Worm (Caenorhabditis elegans) whole organism, L4 larva: ENCODE measurements around the gene gst-37.

Source experiments
- D1046.2 ChIP-seq: fragments of 200-800 bp; sonication (Bioruptor generic); IDR thresholded peaks from 2 replicates; pipeline ENCODE4 v1.3.6; 2022; ENCODE audit warnings: missing genetic modification characterization, missing compliant biosample characterization
- F26F4.8 ChIP-seq: fragments of 200-800 bp; sonication (Bioruptor generic); conservative IDR thresholded peaks from 2 replicates; pipeline ENCODE4 v1.3.6; 2022; ENCODE audit warnings: missing genetic modification characterization, missing compliant biosample characterization
- F37D6.2 ChIP-seq: sonication (generic microtip); optimal IDR thresholded peaks from 2 replicates; lab custom pipeline; 2016; ENCODE audit warnings: mild to moderate bottlenecking, missing genetic modification characterization, missing compliant biosample characterization
- F49E8.2 ChIP-seq: sonication (generic microtip); optimal IDR thresholded peaks from 2 replicates; lab custom pipeline; 2016; ENCODE audit warnings: missing compliant biosample characterization, mild to moderate bottlenecking, missing genetic modification characterization, borderline replicate concordance
- Y105C5A.15 ChIP-seq: fragments of 200-800 bp; sonication (Bioruptor generic); IDR thresholded peaks from 2 replicates; pipeline ENCODE4 v1.3.6; 2022; ENCODE audit warnings: missing genetic modification characterization, missing compliant biosample characterization
- Y75B8A.6 ChIP-seq: fragments of 200-800 bp; sonication (Bioruptor generic); IDR thresholded peaks from 2 replicates; pipeline ENCODE4 v1.3.6; 2022; ENCODE audit warnings: missing genetic modification reagents, missing genetic modification characterization, missing compliant biosample characterization
- ZK546.5 ChIP-seq, 2 experiments: sonication (generic microtip); optimal IDR thresholded peaks; 2 replicates each; lab custom pipeline; 2017; ENCODE audit warnings: missing biosample characterization in 2 of 2, missing genetic modification characterization in 2 of 2
- aly-2 ChIP-seq: sonication (generic microtip); optimal IDR thresholded peaks from 2 replicates; lab custom pipeline; 2018; ENCODE audit warnings: missing biosample characterization, missing genetic modification characterization
- ama-1 ChIP-seq: fragments of 150-350 bp; optimal IDR thresholded peaks from 2 replicates; lab custom pipeline; 2014; ENCODE audit warnings: inconsistent platforms, mixed read lengths
- ceh-20 ChIP-seq: fragments of 200-800 bp; sonication (Bioruptor generic); IDR thresholded peaks from 2 replicates; pipeline ENCODE4 v1.3.6; 2022; ENCODE audit warnings: missing genetic modification reagents, missing genetic modification characterization, missing compliant biosample characterization
- ceh-32 ChIP-seq: sonication (generic microtip); optimal IDR thresholded peaks from 2 replicates; lab custom pipeline; 2016; ENCODE audit warnings: mild to moderate bottlenecking, missing genetic modification characterization, missing compliant biosample characterization; ENCODE audit not compliant: poor library complexity
- ceh-44 ChIP-seq: fragments of 200-800 bp; sonication (Bioruptor generic); IDR thresholded peaks from 2 replicates; pipeline ENCODE4 v1.3.6; 2022; ENCODE audit warnings: missing genetic modification reagents, missing genetic modification characterization, missing compliant biosample characterization
- ceh-62 ChIP-seq: sonication (generic microtip); optimal IDR thresholded peaks from 2 replicates; lab custom pipeline; 2017; ENCODE audit warnings: missing biosample characterization, missing genetic modification characterization
- ceh-82 ChIP-seq: sonication (generic microtip); optimal IDR thresholded peaks from 2 replicates; lab custom pipeline; 2017; ENCODE audit warnings: missing biosample characterization, missing genetic modification characterization
- ces-1 ChIP-seq: fragments of 150-350 bp; sonication (generic microtip); optimal IDR thresholded peaks from 4 replicates; lab custom pipeline; 2014; ENCODE audit warnings: missing biosample characterization, missing genetic modification reagents, missing genetic modification characterization
- daf-12 ChIP-seq: fragments of 150-350 bp; optimal IDR thresholded peaks from 2 replicates; lab custom pipeline; 2014; ENCODE audit warnings: missing biosample characterization, missing genetic modification reagents, missing genetic modification characterization
- daf-19 ChIP-seq: fragments of 200-800 bp; sonication (Bioruptor generic); conservative IDR thresholded peaks from 2 replicates; pipeline ENCODE4 v1.3.6; 2022; ENCODE audit warnings: missing genetic modification characterization, missing compliant biosample characterization
- dmd-6 ChIP-seq: fragments of 200-800 bp; sonication (Bioruptor generic); IDR thresholded peaks from 2 replicates; pipeline ENCODE4 v1.3.6; 2022; ENCODE audit warnings: missing genetic modification reagents, missing genetic modification characterization, missing compliant biosample characterization
- dmd-8 ChIP-seq: fragments of 200-800 bp; sonication (Bioruptor generic); IDR thresholded peaks from 2 replicates; pipeline ENCODE4 v1.3.6; 2022; ENCODE audit warnings: missing genetic modification characterization, missing compliant biosample characterization
- dpl-1 ChIP-seq: fragments of 150-350 bp; optimal IDR thresholded peaks from 2 replicates; lab custom pipeline; 2014; ENCODE audit warnings: missing biosample characterization, missing genetic modification reagents, missing genetic modification characterization
- fkh-10 ChIP-seq: fragments of 150-350 bp; optimal IDR thresholded peaks from 2 replicates; lab custom pipeline; 2014; ENCODE audit warnings: missing biosample characterization, missing genetic modification reagents, missing genetic modification characterization
- fos-1 ChIP-seq: fragments of 150-350 bp; optimal IDR thresholded peaks from 2 replicates; lab custom pipeline; 2014; ENCODE audit warnings: missing biosample characterization, missing genetic modification characterization
- hlh-11 ChIP-seq: fragments of 200-800 bp; sonication (Bioruptor generic); optimal IDR thresholded peaks from 2 replicates; lab custom pipeline; 2018; ENCODE audit warnings: mild to moderate bottlenecking, missing genetic modification characterization, missing compliant biosample characterization
- hmg-1.1 ChIP-seq: fragments of 200-800 bp; sonication (Bioruptor generic); IDR thresholded peaks from 2 replicates; pipeline ENCODE4 v1.3.6; 2022; ENCODE audit warnings: missing genetic modification reagents, missing genetic modification characterization, missing compliant biosample characterization
- jun-1 ChIP-seq: fragments of 150-350 bp; optimal IDR thresholded peaks from 2 replicates; lab custom pipeline; 2014; ENCODE audit warnings: missing biosample characterization, missing genetic modification reagents, missing genetic modification characterization
- lin-38 ChIP-seq: fragments of 200-800 bp; sonication (Bioruptor generic); IDR thresholded peaks from 2 replicates; pipeline ENCODE4 v1.3.6; 2022; ENCODE audit warnings: missing genetic modification reagents, missing genetic modification characterization, missing compliant biosample characterization
- lir-3 ChIP-seq: sonication (generic microtip); optimal IDR thresholded peaks from 2 replicates; lab custom pipeline; 2016; ENCODE audit warnings: mild to moderate bottlenecking, missing genetic modification characterization, missing compliant biosample characterization
- lsy-2 ChIP-seq, 2 experiments: fragments of 150-350 bp in 1 of 2; sonication (generic microtip) in 1 of 2; optimal IDR thresholded peaks; 2 replicates each; lab custom pipeline; 2014 to 2017; ENCODE audit warnings: missing biosample characterization in 2 of 2, missing genetic modification characterization in 2 of 2
- madf-5 ChIP-seq, 2 experiments: fragments of 200-800 bp; sonication (Bioruptor generic); IDR thresholded peaks; 2 replicates each; pipeline ENCODE4 v1.3.6; 2022; ENCODE audit warnings: missing compliant biosample characterization in 2 of 2, missing genetic modification characterization in 2 of 2
- madf-9 ChIP-seq: fragments of 200-800 bp; sonication (Bioruptor generic); conservative IDR thresholded peaks from 2 replicates; pipeline ENCODE4 v1.3.6; 2022; ENCODE audit warnings: missing genetic modification reagents, missing genetic modification characterization, missing compliant biosample characterization
- mxl-3 ChIP-seq: fragments of 200-800 bp; sonication (Bioruptor generic); optimal IDR thresholded peaks from 2 replicates; lab custom pipeline; 2018; ENCODE audit warnings: mild to moderate bottlenecking, missing genetic modification characterization, missing compliant biosample characterization
- nhr-10 ChIP-seq: fragments of 150-350 bp; optimal IDR thresholded peaks from 2 replicates; lab custom pipeline; 2014; ENCODE audit warnings: missing biosample characterization, missing genetic modification characterization
- nhr-102 ChIP-seq: sonication (generic microtip); optimal IDR thresholded peaks from 2 replicates; lab custom pipeline; 2016; ENCODE audit warnings: mild to moderate bottlenecking, missing genetic modification characterization, moderate library complexity, missing compliant biosample characterization
- nhr-11 ChIP-seq: fragments of 150-350 bp; optimal IDR thresholded peaks from 2 replicates; lab custom pipeline; 2014; ENCODE audit warnings: missing biosample characterization, missing genetic modification characterization
- nhr-111 ChIP-seq: fragments of 200-800 bp; sonication (Bioruptor generic); optimal IDR thresholded peaks from 2 replicates; lab custom pipeline; 2018; ENCODE audit warnings: mild to moderate bottlenecking, missing genetic modification characterization, missing compliant biosample characterization
- nhr-237 ChIP-seq: sonication (generic microtip); optimal IDR thresholded peaks from 2 replicates; lab custom pipeline; 2017; ENCODE audit warnings: missing biosample characterization, missing genetic modification characterization
- nhr-41 ChIP-seq: fragments of 200-800 bp; sonication (Bioruptor generic); IDR thresholded peaks from 2 replicates; pipeline ENCODE4 v1.3.6; 2022; ENCODE audit warnings: missing genetic modification reagents, missing genetic modification characterization, missing compliant biosample characterization
- nhr-48 ChIP-seq: sonication (generic microtip); optimal IDR thresholded peaks from 2 replicates; lab custom pipeline; 2016; ENCODE audit warnings: mild to moderate bottlenecking, missing genetic modification characterization, missing compliant biosample characterization
- nhr-76 ChIP-seq: fragments of 150-350 bp; optimal IDR thresholded peaks from 2 replicates; lab custom pipeline; 2014; ENCODE audit warnings: missing biosample characterization, missing genetic modification characterization
- pqm-1 ChIP-seq: sonication (generic microtip); optimal IDR thresholded peaks from 2 replicates; lab custom pipeline; 2017; ENCODE audit warnings: missing biosample characterization, missing genetic modification characterization
- saeg-2 ChIP-seq: fragments of 200-800 bp; sonication (Bioruptor generic); IDR thresholded peaks from 2 replicates; pipeline ENCODE4 v1.3.6; 2022; ENCODE audit warnings: missing genetic modification reagents, missing genetic modification characterization, missing compliant biosample characterization
- skn-1 ChIP-seq: fragments of 150-350 bp; optimal IDR thresholded peaks from 2 replicates; lab custom pipeline; 2014; ENCODE audit warnings: missing biosample characterization, missing genetic modification characterization
- snpc-1.2 ChIP-seq: fragments of 200-800 bp; sonication (Bioruptor generic); IDR thresholded peaks from 2 replicates; pipeline ENCODE4 v1.3.6; 2022; ENCODE audit warnings: missing genetic modification reagents, missing genetic modification characterization, missing compliant biosample characterization
- snpc-4 ChIP-seq: fragments of 150-350 bp; optimal IDR thresholded peaks from 2 replicates; lab custom pipeline; 2014; ENCODE audit warnings: missing biosample characterization, missing genetic modification characterization
- spr-3 ChIP-seq: fragments of 200-800 bp; sonication (Bioruptor generic); optimal IDR thresholded peaks from 2 replicates; lab custom pipeline; 2018; ENCODE audit warnings: mild to moderate bottlenecking, missing genetic modification characterization, missing compliant biosample characterization
- unc-39 ChIP-seq: sonication (generic microtip); optimal IDR thresholded peaks from 2 replicates; lab custom pipeline; 2017; ENCODE audit warnings: missing biosample characterization, missing genetic modification characterization
- unc-62 ChIP-seq, 3 experiments: fragments of 150-350 bp in 1 of 3; sonication (generic microtip); optimal IDR thresholded peaks in 2 of 3; peaks in 1 of 3; 1 replicate in 1 of 3; 2 replicates in 2 of 3; lab custom pipeline; 2014 to 2017; ENCODE audit warnings: missing biosample characterization in 3 of 3, missing genetic modification characterization in 3 of 3, missing genetic modification reagents in 3 of 3, missing genotype in 1 of 3
- zfp-2 ChIP-seq: sonication (generic microtip); optimal IDR thresholded peaks from 2 replicates; lab custom pipeline; 2016; ENCODE audit warnings: mild to moderate bottlenecking, missing genetic modification characterization, missing compliant biosample characterization
- zip-11 ChIP-seq: fragments of 200-800 bp; sonication (Bioruptor generic); IDR thresholded peaks from 2 replicates; pipeline ENCODE4 v1.3.6; 2022; ENCODE audit warnings: missing genetic modification characterization, missing compliant biosample characterization
- zip-2 ChIP-seq: fragments of 150-350 bp; optimal IDR thresholded peaks from 2 replicates; lab custom pipeline; 2014; ENCODE audit warnings: missing biosample characterization, missing genetic modification characterization

The gst-37 gene

DNA sequence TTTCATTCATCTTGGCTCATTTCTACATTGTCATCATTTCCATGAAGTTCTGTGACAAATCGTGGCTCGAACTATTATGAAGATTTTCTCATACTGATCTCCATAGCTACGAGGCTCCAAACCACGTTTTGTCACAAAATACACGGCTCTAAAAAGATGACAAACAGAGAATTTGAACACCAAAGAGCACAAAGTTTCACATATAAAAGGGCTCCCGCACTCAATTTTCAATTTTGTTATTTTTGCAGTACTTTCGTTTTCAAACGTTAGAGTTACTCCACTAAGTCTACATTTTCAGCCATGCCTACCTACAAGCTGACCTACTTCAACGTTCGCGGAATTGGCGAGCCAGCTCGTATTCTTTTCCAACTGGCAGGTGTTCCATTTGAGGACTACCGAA is at the start of gene gst-37:
gst-37 (plus strand) TSS at position 301 of the 400 bp plus-strand sequence.
- TF ChIP-seq dmd-6 (GFP tag; lab: Robert Waterston, UW) (no peak), unc-39 (no peak)

DNA sequence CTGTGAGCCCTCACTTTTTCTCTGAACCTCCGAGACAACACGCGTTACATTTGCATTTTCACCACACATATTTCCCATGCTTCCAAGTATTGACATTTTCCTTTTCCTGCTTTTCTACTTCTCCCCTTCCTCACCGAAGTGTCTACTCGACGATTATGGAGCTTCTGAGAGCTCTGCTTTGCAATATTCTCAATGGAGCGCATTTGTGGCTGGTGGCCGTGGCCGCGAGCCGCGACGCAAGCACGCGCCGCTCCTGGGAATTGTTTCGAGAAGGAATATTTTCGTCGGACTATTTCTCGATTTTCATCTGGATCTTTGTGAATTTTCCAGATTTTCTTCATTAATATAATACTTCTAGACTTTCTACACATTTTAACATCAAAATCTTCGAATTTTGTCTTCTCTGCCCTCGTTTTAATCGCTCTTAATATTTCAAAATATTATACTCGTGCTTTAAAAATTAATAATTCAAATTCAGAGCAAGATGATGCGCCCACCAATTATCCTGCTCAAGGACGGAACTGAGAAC is 49.6 kb upstream of the gst-37 start, which contains the start of the genes T10B5.4 and cct-7:
T10B5.4 (minus strand) TSS at position 40 of the 529 bp plus-strand sequence.
cct-7 (plus strand) TSS at position 479 of the 529 bp plus-strand sequence.
- TF ChIP-seq daf-19 (GFP tag; lab: Robert Waterston, UW) (no peak), D1046.2 (GFP tag; lab: Robert Waterston, UW) (0 out of 2 replicates have a peak, but pooled peaks have one; percentile 55), nhr-102 (peak; percentile 22), dmd-8 (no peak), zip-2 (tag; lab: Kevin White, UChicago) (no peak), ceh-32 (tag; lab: Kevin White, UChicago) (no peak), aly-2 (no peak), lsy-2 (tag; optimal IDR thresholded peaks at IDR 0.05; lab: Kevin White, UChicago) (peak; percentile 75 to 93), skn-1 (tag; lab: Kevin White, UChicago) (no peak), Y105C5A.15 (GFP tag; lab: Robert Waterston, UW) (no peak), hmg-1.1 (peak; percentile 89), ama-1 (lab: Kevin White, UChicago) (no peak), lir-3 (no peak), nhr-76 (no peak), hlh-11 (tag; lab: Kevin White, UChicago) (peak; percentile 80), madf-5 (GFP tag; IDR thresholded peaks at IDR 0.05; lab: Robert Waterston, UW) (0 out of 4 replicates have a peak, but pooled peaks of 1 of the 2 experiments have one; percentile 32), nhr-10 (tag; lab: Kevin White, UChicago) (no peak), F49E8.2 (tag; lab: Kevin White, UChicago) (peak; percentile 61), snpc-4 (tag; lab: Kevin White, UChicago) (peak; percentile 9), Y75B8A.6 (no peak), zip-11 (no peak), pqm-1 (tag; lab: Kevin White, UChicago) (peak; percentile 36), nhr-11 (peak; percentile 92), dmd-6 (GFP tag; lab: Robert Waterston, UW) (peak; percentile 78), F37D6.2 (tag; lab: Kevin White, UChicago) (peak; percentile 89), dpl-1 (GFP tag; lab: Kevin White, UChicago) (peak; percentile 82), spr-3 (no peak), daf-12 (tag; lab: Kevin White, UChicago) (no peak), fos-1 (no peak), lin-38 (peak; percentile 97), madf-9 (no peak), ceh-20 (GFP tag; lab: Robert Waterston, UW) (peak; percentile 70; the same call in 1 of the 2 replicates), jun-1 (tag; lab: Kevin White, UChicago) (peak; percentile 38), zfp-2 (tag; lab: Kevin White, UChicago) (peak; percentile 28), ceh-62 (no peak), ZK546.5 (tag; optimal IDR thresholded peaks at IDR 0.05; lab: Kevin White, UChicago) (no peak), saeg-2 (peak; percentile 59; the same call in 1 of the 2 replicates), F26F4.8 (GFP tag; lab: Robert Waterston, UW) (no peak), nhr-48 (peak; percentile 25), nhr-41 (no peak), fkh-10 (GFP tag; lab: Kevin White, UChicago) (peak; percentile 98), nhr-111 (no peak), unc-62 (GFP tag; optimal IDR thresholded peaks at IDR 0.05 in 1 of 2; lab: Kevin White, UChicago) (no peak), unc-62 (tag; optimal IDR thresholded peaks at IDR 0.05; lab: Kevin White, UChicago) (no peak), snpc-1.2 (GFP tag; lab: Robert Waterston, UW) (no peak), mxl-3 (GFP tag; lab: Kevin White, UChicago) (peak; percentile 84), ceh-82 (tag; lab: Kevin White, UChicago) (no peak), ceh-44 (peak; percentile 60; the same call in 1 of the 2 replicates), ces-1 (GFP tag; lab: Kevin White, UChicago) (no peak), nhr-237 (tag; lab: Kevin White, UChicago) (peak; percentile 36)
